1 fruit fly cellular context compared by ENCODE assay signal in genomic region chr3R:13549515-13549914, dm6.
TF ChIP-seq lines count a peak whose summit lies in the region.

No protein-coding gene starts in this region.

TF ChIP-seq in whole organism, embryonic, 481 proteins besides CTCF, POLR2A, EP300 and RAD21 (continued from another document):
- TF ChIP-seq CG11696 (GFP tag; IDR thresholded peaks at IDR 0.05; lab: Robert Waterston, UW) (no peak), Hr78 (GFP tag; optimal IDR thresholded peaks at IDR 0.05; lab: Kevin White, UChicago) (peak in 1 of 2 experiments; percentile 37), Atf-2 (GFP tag; optimal IDR thresholded peaks at IDR 0.05; lab: Kevin White, UChicago) (no peak), maf-S (GFP tag; optimal IDR thresholded peaks at IDR 0.05; lab: Kevin White, UChicago) (no peak), kay (GFP tag; optimal IDR thresholded peaks at IDR 0.05; lab: Kevin White, UChicago) (no peak), stwl (tag; optimal IDR thresholded peaks at IDR 0.05; lab: Kevin White, UChicago) (no peak), CG12769 (tag; optimal IDR thresholded peaks at IDR 0.05; lab: Kevin White, UChicago) (no peak), seq (GFP tag; IDR thresholded peaks at IDR 0.05; lab: Robert Waterston, UW) (no peak), ttk (GFP tag; IDR thresholded peaks at IDR 0.05; lab: Robert Waterston, UW) (no peak), Hand (GFP tag; optimal IDR thresholded peaks at IDR 0.05; lab: Kevin White, UChicago) (no peak), CG3065 (GFP tag; optimal IDR thresholded peaks at IDR 0.05; lab: Kevin White, UChicago) (no peak), CG34376 (GFP tag; optimal IDR thresholded peaks at IDR 0.05; lab: Kevin White, UChicago) (no peak), Trl (optimal IDR thresholded peaks at IDR 0.05; lab: Kevin White, UChicago) (no peak), Trl (GFP tag; optimal IDR thresholded peaks at IDR 0.05; lab: Kevin White, UChicago) (no peak), CG6254 (GFP tag; optimal IDR thresholded peaks at IDR 0.05; lab: Kevin White, UChicago) (peak; percentile 11), CG8281 (tag; optimal IDR thresholded peaks at IDR 0.05; lab: Kevin White, UChicago) (no peak), cad (GFP tag; optimal IDR thresholded peaks at IDR 0.05; lab: Kevin White, UChicago) (no peak), CG42726 (GFP tag; IDR thresholded peaks at IDR 0.05; lab: Robert Waterston, UW; ENCODE audit: partially characterized antibody) (no peak), tll (GFP tag; optimal IDR thresholded peaks at IDR 0.05; lab: Kevin White, UChicago) (no peak), CG31365 (tag; optimal IDR thresholded peaks at IDR 0.05; lab: Kevin White, UChicago) (no peak), aop (GFP tag; IDR thresholded peaks at IDR 0.05; lab: Robert Waterston, UW) (no peak), NFAT (GFP tag; IDR thresholded peaks at IDR 0.05; lab: Robert Waterston, UW) (no peak), CG6791 (GFP tag; IDR thresholded peaks at IDR 0.05; lab: Robert Waterston, UW; ENCODE audit: partially characterized antibody) (no peak), cato (GFP tag; optimal IDR thresholded peaks at IDR 0.05; lab: Kevin White, UChicago; ENCODE audit: borderline replicate concordance) (no peak), Lhr (GFP tag; optimal IDR thresholded peaks at IDR 0.05; lab: Kevin White, UChicago) (no peak), gcm2 (GFP tag; optimal IDR thresholded peaks at IDR 0.05; lab: Kevin White, UChicago) (no peak), ac (GFP tag; optimal IDR thresholded peaks at IDR 0.05; lab: Kevin White, UChicago) (no peak), CG7963 (GFP tag; IDR thresholded peaks at IDR 0.05; lab: Robert Waterston, UW; ENCODE audit: partially characterized antibody) (no peak), Ada2b (GFP tag; IDR thresholded peaks at IDR 0.05; lab: Robert Waterston, UW) (no peak), pb (GFP tag; optimal IDR thresholded peaks at IDR 0.05; lab: Kevin White, UChicago) (no peak), Dip2 (GFP tag; IDR thresholded peaks at IDR 0.05; lab: Robert Waterston, UW) (no peak), Camta (GFP tag; optimal IDR thresholded peaks at IDR 0.05; lab: Kevin White, UChicago) (peak; percentile 32), trem (tag; optimal IDR thresholded peaks at IDR 0.05; lab: Kevin White, UChicago) (peak; percentile 33), CG14050 (GFP tag; IDR thresholded peaks at IDR 0.05; lab: Robert Waterston, UW) (no peak), tna (GFP tag; IDR thresholded peaks at IDR 0.05; lab: Robert Waterston, UW; ENCODE audit: partially characterized antibody) (no peak), CG15073 (GFP tag; optimal IDR thresholded peaks at IDR 0.05; lab: Kevin White, UChicago) (no peak), Awh (GFP tag; IDR thresholded peaks at IDR 0.05; lab: Robert Waterston, UW) (no peak), trh (GFP tag; optimal IDR thresholded peaks at IDR 0.05; lab: Kevin White, UChicago) (no peak), Neu2 (GFP tag; optimal IDR thresholded peaks at IDR 0.05; lab: Kevin White, UChicago; ENCODE audit: borderline replicate concordance) (no peak), ab (GFP tag; optimal IDR thresholded peaks at IDR 0.05; lab: Kevin White, UChicago) (no peak), CG1792 (GFP tag; optimal IDR thresholded peaks at IDR 0.05; lab: Kevin White, UChicago) (no peak), CG17186 (GFP tag; optimal IDR thresholded peaks at IDR 0.05; lab: Kevin White, UChicago) (no peak), lilli (GFP tag; optimal IDR thresholded peaks at IDR 0.05; lab: Kevin White, UChicago) (no peak), CHES-1-like (GFP tag; optimal IDR thresholded peaks at IDR 0.05; lab: Kevin White, UChicago) (no peak), dpn (GFP tag; optimal IDR thresholded peaks at IDR 0.05; lab: Kevin White, UChicago) (peak; percentile 9 to 25), MESR4 (GFP tag; optimal IDR thresholded peaks at IDR 0.05; lab: Kevin White, UChicago) (no peak), CG6854 (GFP tag; optimal IDR thresholded peaks at IDR 0.05; lab: Kevin White, UChicago) (no peak), chn (GFP tag; optimal IDR thresholded peaks at IDR 0.05; lab: Kevin White, UChicago) (peak; percentile 3), CG30020 (tag; optimal IDR thresholded peaks at IDR 0.05; lab: Kevin White, UChicago) (no peak), sug (tag; optimal IDR thresholded peaks at IDR 0.05; lab: Kevin White, UChicago) (no peak), CG8089 (GFP tag; optimal IDR thresholded peaks at IDR 0.05; lab: Kevin White, UChicago) (no peak), Lim3 (GFP tag; IDR thresholded peaks at IDR 0.05; lab: Robert Waterston, UW) (no peak), twi (tag; optimal IDR thresholded peaks at IDR 0.05; lab: Kevin White, UChicago) (peak; percentile 9), Adf1 (GFP tag; IDR thresholded peaks at IDR 0.05; lab: Robert Waterston, UW) (no peak), chinmo (GFP tag; IDR thresholded peaks at IDR 0.05; lab: Robert Waterston, UW; ENCODE audit: partially characterized antibody) (no peak), ranshi (GFP tag; IDR thresholded peaks at IDR 0.05; lab: Robert Waterston, UW) (peak; percentile 16; the same call in 1 of the 2 replicates), pnt (GFP tag; optimal IDR thresholded peaks at IDR 0.05; lab: Kevin White, UChicago) (no peak), danr (GFP tag; IDR thresholded peaks at IDR 0.05; lab: Robert Waterston, UW) (no peak), schlank (tag; optimal IDR thresholded peaks at IDR 0.05; lab: Kevin White, UChicago) (no peak), Gsc (GFP tag; IDR thresholded peaks at IDR 0.05; lab: Robert Waterston, UW) (no peak), dysf (GFP tag; IDR thresholded peaks at IDR 0.05; lab: Robert Waterston, UW) (0 out of 3 replicates have a peak, but pooled peaks have one; percentile 17), Hmr (GFP tag; optimal IDR thresholded peaks at IDR 0.05; lab: Kevin White, UChicago) (no peak), CG2202 (tag; optimal IDR thresholded peaks at IDR 0.05; lab: Kevin White, UChicago) (no peak), Hmx (GFP tag; optimal IDR thresholded peaks at IDR 0.05; lab: Kevin White, UChicago) (no peak), CG17802 (tag; optimal IDR thresholded peaks at IDR 0.05; lab: Kevin White, UChicago) (no peak), CG11723 (GFP tag; optimal IDR thresholded peaks at IDR 0.05; lab: Kevin White, UChicago) (no peak), CG7987 (GFP tag; optimal IDR thresholded peaks at IDR 0.05; lab: Kevin White, UChicago) (no peak), Tbp (GFP tag; optimal IDR thresholded peaks at IDR 0.05; lab: Kevin White, UChicago) (no peak), CG12942 (GFP tag; optimal IDR thresholded peaks at IDR 0.05; lab: Kevin White, UChicago) (no peak), CG33213 (GFP tag; optimal IDR thresholded peaks at IDR 0.05; lab: Kevin White, UChicago) (no peak), CG7745 (tag; optimal IDR thresholded peaks at IDR 0.05; lab: Kevin White, UChicago) (no peak), vvl (GFP tag; IDR thresholded peaks at IDR 0.05; lab: Robert Waterston, UW) (0 out of 2 replicates have a peak, but pooled peaks have one; percentile 13), z (GFP tag; IDR thresholded peaks at IDR 0.05; lab: Robert Waterston, UW) (no peak), CG15696 (tag; optimal IDR thresholded peaks at IDR 0.05; lab: Kevin White, UChicago) (no peak), CG32767 (GFP tag; IDR thresholded peaks at IDR 0.05; lab: Robert Waterston, UW) (peak; percentile 42; the same call in 1 of the 2 replicates), HmgD (GFP tag; optimal IDR thresholded peaks at IDR 0.05; lab: Kevin White, UChicago) (no peak), Oli (tag; optimal IDR thresholded peaks at IDR 0.05; lab: Kevin White, UChicago) (peak; percentile 62), Antp (GFP tag; optimal IDR thresholded peaks at IDR 0.05; lab: Kevin White, UChicago) (no peak), ken (GFP tag; IDR thresholded peaks at IDR 0.05; lab: Robert Waterston, UW) (no peak), D (optimal IDR thresholded peaks at IDR 0.05; lab: Kevin White, UChicago) (no peak), D (GFP tag; optimal IDR thresholded peaks at IDR 0.05; lab: Kevin White, UChicago) (peak; percentile 47), BEAF-32 (GFP tag; optimal IDR thresholded peaks at IDR 0.05; lab: Kevin White, UChicago) (no peak), gcm (GFP tag; optimal IDR thresholded peaks at IDR 0.05; lab: Kevin White, UChicago) (peak; percentile 35), ssp (GFP tag; IDR thresholded peaks at IDR 0.05; lab: Robert Waterston, UW) (no peak), grau (tag; optimal IDR thresholded peaks at IDR 0.05; lab: Kevin White, UChicago) (peak; percentile 54), CG9727 (GFP tag; optimal IDR thresholded peaks at IDR 0.05; lab: Kevin White, UChicago) (no peak), unc-4 (GFP tag; IDR thresholded peaks at IDR 0.05; lab: Robert Waterston, UW; ENCODE audit: partially characterized antibody) (no peak), Pdp1 (GFP tag; optimal IDR thresholded peaks at IDR 0.05; lab: Kevin White, UChicago) (peak in 1 of 2 experiments; percentile 13), CG4282 (GFP tag; optimal IDR thresholded peaks at IDR 0.05; lab: Kevin White, UChicago) (no peak), ftz-f1 (GFP tag; optimal IDR thresholded peaks at IDR 0.05; lab: Kevin White, UChicago) (no peak), CG32532 (GFP tag; IDR thresholded peaks at IDR 0.05; lab: Robert Waterston, UW) (no peak), nau (GFP tag; optimal IDR thresholded peaks at IDR 0.05; lab: Kevin White, UChicago) (no peak), CrebB (tag; optimal IDR thresholded peaks at IDR 0.05; lab: Kevin White, UChicago) (no peak), hkb (optimal IDR thresholded peaks at IDR 0.05; lab: Kevin White, UChicago) (no peak), hkb (GFP tag; IDR thresholded peaks at IDR 0.05; lab: Robert Waterston, UW) (no peak), Med (GFP tag; lab: Kevin White, UChicago) (peak; percentile 5), CG8290 (GFP tag; optimal IDR thresholded peaks at IDR 0.05; lab: Kevin White, UChicago) (no peak), CG8290 (tag; optimal IDR thresholded peaks at IDR 0.05; lab: Kevin White, UChicago) (no peak), CG16815 (GFP tag; optimal IDR thresholded peaks at IDR 0.05; lab: Kevin White, UChicago) (no peak), CG1233 (GFP tag; optimal IDR thresholded peaks at IDR 0.05; lab: Kevin White, UChicago) (no peak), CG14965 (GFP tag; optimal IDR thresholded peaks at IDR 0.05; lab: Kevin White, UChicago; ENCODE audit: borderline replicate concordance) (no peak), CG4424 (GFP tag; optimal IDR thresholded peaks at IDR 0.05; lab: Kevin White, UChicago) (no peak), oc (tag; optimal IDR thresholded peaks at IDR 0.05; lab: Kevin White, UChicago) (no peak), CG5953 (GFP tag; IDR thresholded peaks at IDR 0.05; lab: Robert Waterston, UW) (no peak), CG10209 (GFP tag; optimal IDR thresholded peaks at IDR 0.05; lab: Kevin White, UChicago) (peak; percentile 22), CG12391 (tag; optimal IDR thresholded peaks at IDR 0.05; lab: Kevin White, UChicago) (peak; percentile 59), CG15269 (tag; optimal IDR thresholded peaks at IDR 0.05; lab: Kevin White, UChicago) (peak; percentile 49), nerfin-1 (tag; optimal IDR thresholded peaks at IDR 0.05; lab: Kevin White, UChicago) (peak; percentile 29), Sox102F (GFP tag; optimal IDR thresholded peaks at IDR 0.05; lab: Kevin White, UChicago) (peak; percentile 77)
TF ChIP-seq in whole organism, embryonic: peak in this region for 92.
